Fruit fly (Drosophila melanogaster) whole organism, adult: ENCODE results near the gene Ptp61F.

Source experiments
- CG12768 ChIP-seq: fragments of 200-800 bp; sonication (Bioruptor generic); optimal IDR thresholded peaks from 2 replicates; lab custom pipeline; 2017; ENCODE audit warnings: missing biosample characterization, missing genetic modification characterization, mild to moderate bottlenecking, moderate library complexity, missing genetic modification reagents
- CG14711 ChIP-seq: fragments of 200-800 bp; sonication (Bioruptor generic); optimal IDR thresholded peaks from 2 replicates; lab custom pipeline; 2018; ENCODE audit warnings: missing biosample characterization, mild to moderate bottlenecking, missing genetic modification characterization, moderate library complexity
- CG33017 ChIP-seq: fragments of 200-800 bp; sonication (Bioruptor generic); optimal IDR thresholded peaks from 2 replicates; lab custom pipeline; 2018; ENCODE audit warnings: missing biosample characterization, mild to moderate bottlenecking, missing genetic modification characterization, moderate library complexity
- CG5204 ChIP-seq: fragments of 200-800 bp; sonication (Bioruptor generic); optimal IDR thresholded peaks from 2 replicates; lab custom pipeline; 2016; ENCODE audit warnings: missing biosample characterization, missing genetic modification characterization
- CG7045 ChIP-seq: fragments of 200-800 bp; sonication (Bioruptor generic); optimal IDR thresholded peaks from 2 replicates; lab custom pipeline; 2017; ENCODE audit warnings: missing biosample characterization, mild to moderate bottlenecking, missing genetic modification characterization
- Clk ChIP-seq: fragments of 200-800 bp; sonication (Bioruptor generic); optimal IDR thresholded peaks from 2 replicates; lab custom pipeline; 2017; ENCODE audit warnings: missing biosample characterization, missing genetic modification characterization
- Crg-1 ChIP-seq: fragments of 200-800 bp; sonication (Bioruptor generic); optimal IDR thresholded peaks from 2 replicates; lab custom pipeline; 2016; ENCODE audit warnings: missing biosample characterization, missing genetic modification characterization
- Mnt ChIP-seq: fragments of 200-800 bp; sonication (Bioruptor generic); optimal IDR thresholded peaks from 2 replicates; lab custom pipeline; 2016; ENCODE audit warnings: missing biosample characterization, mild to moderate bottlenecking, missing genetic modification characterization
- cnc ChIP-seq, 2 experiments: fragments of >200 bp; optimal IDR thresholded peaks; 2 replicates each; lab custom pipeline; 2017
- kay ChIP-seq: fragments of 200-800 bp; sonication (Bioruptor generic); peaks from one replicate; lab custom pipeline; 2016; ENCODE audit warnings: missing biosample characterization, missing genetic modification characterization, borderline replicate concordance
- pad ChIP-seq: fragments of 200-800 bp; sonication (Bioruptor generic); optimal IDR thresholded peaks from 3 replicates; lab custom pipeline; 2017; ENCODE audit warnings: missing biosample characterization, missing genetic modification characterization, mild to moderate bottlenecking, moderate library complexity, missing genetic modification reagents
- tj ChIP-seq: fragments of 200-800 bp; sonication (Bioruptor generic); optimal IDR thresholded peaks from 3 replicates; lab custom pipeline; 2017; ENCODE audit warnings: missing biosample characterization, mild to moderate bottlenecking, missing genetic modification characterization, moderate library complexity
- toe ChIP-seq: fragments of 200-800 bp; sonication (Bioruptor generic); optimal IDR thresholded peaks from 2 replicates; lab custom pipeline; 2016; ENCODE audit warnings: missing biosample characterization, missing genetic modification characterization

DNA sequence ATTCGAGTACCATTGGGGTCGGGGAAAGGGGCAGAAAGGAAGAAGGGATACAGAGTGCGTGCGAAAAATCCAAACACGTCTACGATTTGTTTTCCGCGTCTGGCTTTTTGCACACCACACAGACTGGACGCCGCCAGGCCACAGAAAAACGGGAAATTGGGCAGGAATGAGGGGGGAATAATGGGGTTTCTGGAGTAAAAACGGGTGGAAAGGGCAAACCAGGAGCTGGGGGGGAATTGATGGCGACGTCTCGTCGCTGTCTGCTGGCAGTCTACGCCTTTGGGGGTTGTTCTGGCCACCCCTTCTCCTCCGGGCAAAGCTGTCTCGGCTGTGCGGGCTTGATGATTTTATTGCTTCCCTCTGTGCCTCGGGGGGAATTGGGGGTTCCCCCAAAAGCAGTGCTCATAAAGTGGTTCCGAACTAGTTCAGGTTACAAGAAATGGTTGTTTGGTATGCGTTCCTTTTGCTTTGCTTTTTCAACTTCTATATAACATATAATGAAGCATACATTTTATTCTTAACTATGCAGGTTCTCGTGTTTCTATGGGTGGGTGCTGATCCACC is 89.3 kb downstream of the Ptp61F start:
- TF ChIP-seq kay = no peak
- TF ChIP-seq Clk (GFP tag; lab: Kevin White, UChicago) = no peak
- TF ChIP-seq CG14711 = no peak
- TF ChIP-seq CG7045 (GFP tag; lab: Kevin White, UChicago) = no peak
- no peak for TF ChIP-seq toe
- no peak for TF ChIP-seq cnc (optimal IDR thresholded peaks at IDR 0.05; lab: Kevin White, UChicago)
- no peak for TF ChIP-seq pad (GFP tag; lab: Kevin White, UChicago)
- TF ChIP-seq CG12768 (GFP tag; lab: Kevin White, UChicago) = no peak
- no peak for TF ChIP-seq CG33017 (tag; lab: Kevin White, UChicago)
- TF ChIP-seq Crg-1 = no peak
- TF ChIP-seq tj = no peak
- no peak for TF ChIP-seq Mnt (GFP tag; lab: Kevin White, UChicago)
- no peak for TF ChIP-seq CG5204 (GFP tag; lab: Kevin White, UChicago)
